Fruit fly (Drosophila melanogaster) whole organism, prepupa: ENCODE data around the gene CG15576.

ENCODE experiments used
- Blimp-1 ChIP-seq: fragments of 200-800 bp; sonication (Bioruptor generic); optimal IDR thresholded peaks from 3 replicates; lab custom pipeline; 2017; ENCODE audit warnings: missing biosample characterization, missing genetic modification characterization, mild to moderate bottlenecking, moderate library complexity, missing genetic modification reagents
- CG10631 ChIP-seq: fragments of 200-800 bp; sonication (Bioruptor generic); optimal IDR thresholded peaks from 2 replicates; lab custom pipeline; 2016; ENCODE audit warnings: missing biosample characterization, missing genetic modification characterization
- CG10669 ChIP-seq: fragments of 200-800 bp; sonication (Bioruptor generic); optimal IDR thresholded peaks from 3 replicates; lab custom pipeline; 2018; ENCODE audit warnings: missing biosample characterization, mild to moderate bottlenecking, missing genetic modification characterization, moderate library complexity
- CG11294 ChIP-seq: fragments of 200-800 bp; sonication (Bioruptor generic); IDR thresholded peaks from 2 replicates; pipeline ENCODE4 v1.3.6; 2022; ENCODE audit warnings: missing biosample characterization, missing genetic modification characterization
- CG11762 ChIP-seq: fragments of 200-800 bp; sonication (Bioruptor generic); optimal IDR thresholded peaks from 3 replicates; lab custom pipeline; 2016; ENCODE audit warnings: missing biosample characterization, missing genetic modification characterization; ENCODE audit not compliant: insufficient read depth
- CG11902 ChIP-seq: fragments of 200-800 bp; sonication (Bioruptor generic); optimal IDR thresholded peaks from 3 replicates; lab custom pipeline; 2016; ENCODE audit warnings: missing biosample characterization, missing genetic modification characterization
- CG15336 ChIP-seq: fragments of 200-800 bp; sonication (Bioruptor generic); IDR thresholded peaks from 2 replicates; pipeline ENCODE4 v1.3.6; 2022; ENCODE audit warnings: missing biosample characterization, missing genetic modification characterization
- CG16779 ChIP-seq: fragments of 200-800 bp; sonication (Bioruptor generic); optimal IDR thresholded peaks from 3 replicates; lab custom pipeline; 2017; ENCODE audit warnings: missing biosample characterization, mild to moderate bottlenecking, missing genetic modification characterization
- CG31627 ChIP-seq: fragments of 200-800 bp; sonication (Bioruptor generic); optimal IDR thresholded peaks from 3 replicates; lab custom pipeline; 2016; ENCODE audit warnings: missing biosample characterization, missing genetic modification characterization
- CG32006 ChIP-seq: fragments of 200-800 bp; sonication (Bioruptor generic); optimal IDR thresholded peaks from 3 replicates; lab custom pipeline; 2017; ENCODE audit warnings: missing biosample characterization, mild to moderate bottlenecking, missing genetic modification characterization
- CG34406 ChIP-seq: fragments of 200-800 bp; sonication (Bioruptor generic); optimal IDR thresholded peaks from 3 replicates; lab custom pipeline; 2016; ENCODE audit warnings: missing biosample characterization, missing genetic modification characterization
- CG3919 ChIP-seq: fragments of 200-800 bp; sonication (Bioruptor generic); optimal IDR thresholded peaks from 3 replicates; lab custom pipeline; 2016; ENCODE audit warnings: missing biosample characterization, missing genetic modification characterization
- CG4318 ChIP-seq: fragments of 200-800 bp; sonication (Bioruptor generic); optimal IDR thresholded peaks from 3 replicates; lab custom pipeline; 2017; ENCODE audit warnings: missing biosample characterization, mild to moderate bottlenecking, missing genetic modification characterization
- CG6163 ChIP-seq: fragments of 200-800 bp; sonication (Bioruptor generic); IDR thresholded peaks from 3 replicates; pipeline ENCODE4 v1.3.6; 2022; ENCODE audit warnings: missing biosample characterization, missing genetic modification characterization
- CG6276 ChIP-seq: fragments of 200-800 bp; sonication (Bioruptor generic); optimal IDR thresholded peaks from 2 replicates; lab custom pipeline; 2017; ENCODE audit warnings: missing biosample characterization, mild to moderate bottlenecking, missing genetic modification characterization
- CG6808 ChIP-seq: fragments of 200-800 bp; sonication (Bioruptor generic); optimal IDR thresholded peaks from 3 replicates; lab custom pipeline; 2017; ENCODE audit warnings: missing biosample characterization, missing genetic modification characterization, mild to moderate bottlenecking, moderate library complexity, missing genetic modification reagents
- CG8119 ChIP-seq: fragments of 200-800 bp; sonication (Bioruptor generic); IDR thresholded peaks from 3 replicates; pipeline ENCODE4 v1.3.6; 2022; ENCODE audit warnings: missing biosample characterization, missing genetic modification characterization
- CG8319 ChIP-seq: fragments of 200-800 bp; sonication (Bioruptor generic); optimal IDR thresholded peaks from 3 replicates; lab custom pipeline; 2016; ENCODE audit warnings: missing biosample characterization, missing genetic modification characterization
- CG8632 ChIP-seq: fragments of 200-800 bp; sonication (Bioruptor generic); optimal IDR thresholded peaks from 3 replicates; lab custom pipeline; 2016; ENCODE audit warnings: missing biosample characterization, missing genetic modification characterization
- CG9139 ChIP-seq: fragments of 200-800 bp; sonication (Bioruptor generic); optimal IDR thresholded peaks from 3 replicates; lab custom pipeline; 2017; ENCODE audit warnings: missing biosample characterization, mild to moderate bottlenecking, missing genetic modification characterization
- Eip78C ChIP-seq: fragments of 200-800 bp; sonication (Bioruptor generic); peaks from one replicate; lab custom pipeline; 2016; ENCODE audit warnings: missing biosample characterization, missing genetic modification characterization
- Eip93F ChIP-seq: fragments of 200-800 bp; sonication (Bioruptor generic); optimal IDR thresholded peaks from 2 replicates; lab custom pipeline; 2016; ENCODE audit warnings: missing biosample characterization, mild to moderate bottlenecking, missing genetic modification characterization
- Ets96B ChIP-seq: fragments of 200-800 bp; optimal IDR thresholded peaks from 2 replicates; lab custom pipeline; 2019; ENCODE audit warnings: missing biosample characterization, mild to moderate bottlenecking, missing genetic modification characterization, moderate library complexity
- Gug ChIP-seq: fragments of 200-800 bp; sonication (Bioruptor generic); IDR thresholded peaks from 2 replicates; pipeline ENCODE4 v1.3.6; 2022; ENCODE audit warnings: missing biosample characterization, missing genetic modification characterization
- Hr39 ChIP-seq: fragments of 200-800 bp; sonication (Bioruptor generic); optimal IDR thresholded peaks from 2 replicates; lab custom pipeline; 2016; ENCODE audit warnings: missing biosample characterization, missing genetic modification characterization
- Hr4 ChIP-seq: fragments of 200-800 bp; sonication (Bioruptor generic); optimal IDR thresholded peaks from 3 replicates; lab custom pipeline; 2016; ENCODE audit warnings: missing biosample characterization, missing genetic modification characterization
- Met ChIP-seq: fragments of 200-800 bp; sonication (Bioruptor generic); optimal IDR thresholded peaks from 3 replicates; lab custom pipeline; 2016; ENCODE audit warnings: missing biosample characterization, missing genetic modification characterization
- Smox ChIP-seq: fragments of 200-800 bp; sonication (Bioruptor generic); optimal IDR thresholded peaks from 3 replicates; lab custom pipeline; 2016; ENCODE audit warnings: missing biosample characterization, missing genetic modification characterization
- Sox14 ChIP-seq: fragments of 200-800 bp; sonication (Bioruptor generic); optimal IDR thresholded peaks from 3 replicates; lab custom pipeline; 2016; ENCODE audit warnings: missing biosample characterization, missing genetic modification characterization
- Sox15 ChIP-seq: fragments of 200-800 bp; sonication (Bioruptor generic); optimal IDR thresholded peaks from 3 replicates; lab custom pipeline; 2016; ENCODE audit warnings: missing biosample characterization, missing genetic modification characterization
- achi ChIP-seq: fragments of 200-800 bp; sonication (Bioruptor generic); optimal IDR thresholded peaks from 3 replicates; lab custom pipeline; 2016; ENCODE audit warnings: missing biosample characterization, missing genetic modification characterization
- acj6 ChIP-seq: fragments of 200-800 bp; sonication (Bioruptor generic); optimal IDR thresholded peaks from 3 replicates; lab custom pipeline; 2016; ENCODE audit warnings: missing biosample characterization, missing genetic modification characterization
- dac ChIP-seq: fragments of 200-800 bp; sonication (Bioruptor generic); optimal IDR thresholded peaks from 2 replicates; lab custom pipeline; 2017; ENCODE audit warnings: missing biosample characterization, mild to moderate bottlenecking, missing genetic modification characterization
- dsx ChIP-seq: fragments of 200-800 bp; optimal IDR thresholded peaks from 3 replicates; lab custom pipeline; 2019; ENCODE audit warnings: missing biosample characterization, mild to moderate bottlenecking, missing genetic modification characterization, moderate library complexity; ENCODE audit not compliant: poor library complexity, severe bottlenecking
- eg ChIP-seq: fragments of 200-800 bp; sonication (Bioruptor generic); IDR thresholded peaks from 3 replicates; pipeline ENCODE4 v1.3.6; 2022; ENCODE audit warnings: missing biosample characterization, missing genetic modification characterization
- fd85E ChIP-seq: fragments of 200-800 bp; sonication (Bioruptor generic); optimal IDR thresholded peaks from 3 replicates; lab custom pipeline; 2016; ENCODE audit warnings: missing biosample characterization, missing genetic modification characterization
- lz ChIP-seq: fragments of 200-800 bp; sonication (Bioruptor generic); optimal IDR thresholded peaks from 3 replicates; lab custom pipeline; 2016; ENCODE audit warnings: missing biosample characterization, missing genetic modification characterization
- net ChIP-seq: fragments of 200-800 bp; sonication (Bioruptor generic); optimal IDR thresholded peaks from 3 replicates; lab custom pipeline; 2016; ENCODE audit warnings: missing biosample characterization, missing genetic modification characterization
- spab ChIP-seq: fragments of 200-800 bp; sonication (Bioruptor generic); optimal IDR thresholded peaks from 2 replicates; lab custom pipeline; 2017; ENCODE audit warnings: missing biosample characterization, mild to moderate bottlenecking, missing genetic modification characterization, missing genetic modification reagents
- ss ChIP-seq, 2 experiments: fragments of 200-800 bp; sonication (Bioruptor generic); optimal IDR thresholded peaks; 2 replicates in 1 of 2; 3 replicates in 1 of 2; lab custom pipeline; 2017 to 2018; ENCODE audit warnings: mild to moderate bottlenecking in 2 of 2, missing biosample characterization in 2 of 2, missing genetic modification characterization in 2 of 2, moderate library complexity in 1 of 2
- svp ChIP-seq: fragments of 200-800 bp; sonication (Bioruptor generic); peaks from one replicate; lab custom pipeline; 2016; ENCODE audit warnings: missing biosample characterization, missing genetic modification characterization
- topi ChIP-seq: fragments of 200-800 bp; sonication (Bioruptor generic); optimal IDR thresholded peaks from 3 replicates; lab custom pipeline; 2016; ENCODE audit warnings: missing biosample characterization, missing genetic modification characterization

Gene CG15576

DNA sequence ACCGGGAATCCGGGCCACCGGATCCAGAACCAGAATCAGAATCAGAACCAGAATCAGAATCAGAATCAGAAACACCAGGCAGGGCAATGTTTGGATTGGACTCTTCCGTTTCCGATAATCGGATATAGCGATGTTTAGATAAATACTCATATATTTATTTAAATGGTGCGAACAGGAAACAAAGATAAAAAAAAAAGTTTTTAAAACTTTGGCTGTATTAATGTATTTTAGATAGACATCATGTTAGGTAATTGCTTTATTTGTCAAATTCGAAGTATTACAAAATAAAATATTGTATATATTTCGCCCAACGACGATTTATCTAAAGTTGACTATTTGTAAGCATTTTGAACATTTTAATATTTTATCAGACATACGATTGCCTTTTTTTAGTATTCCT lies 39.9 kb downstream of the CG15576 start, which contains the start of gene CG43288:
TSS of gene CG43288 (plus strand) at position 301 of the 400 bp plus-strand sequence.
- no peak for TF ChIP-seq CG4318 (GFP tag; lab: Kevin White, UChicago)
- TF ChIP-seq Hr39: no peak
- TF ChIP-seq achi (GFP tag; lab: Kevin White, UChicago): no peak
- TF ChIP-seq Ets96B (tag; lab: Kevin White, UChicago): no peak
- TF ChIP-seq CG32006 (GFP tag; lab: Kevin White, UChicago): no peak
- TF ChIP-seq Gug (GFP tag; lab: Robert Waterston, UW): no peak
- no peak for TF ChIP-seq net (GFP tag; lab: Kevin White, UChicago)
- no peak for TF ChIP-seq spab (GFP tag; lab: Kevin White, UChicago)
- TF ChIP-seq Smox (GFP tag; lab: Kevin White, UChicago): no peak
- TF ChIP-seq CG10631 (GFP tag; lab: Kevin White, UChicago): no peak
- no peak for TF ChIP-seq Sox14 (GFP tag; lab: Kevin White, UChicago)
- TF ChIP-seq fd85E (GFP tag; lab: Kevin White, UChicago): no peak
- no peak for TF ChIP-seq CG8119 (GFP tag; lab: Robert Waterston, UW)
- TF ChIP-seq CG11902 (GFP tag; lab: Kevin White, UChicago): no peak
- no peak for TF ChIP-seq Eip93F (GFP tag; lab: Kevin White, UChicago)
- no peak for TF ChIP-seq CG16779 (tag; lab: Kevin White, UChicago)

DNA sequence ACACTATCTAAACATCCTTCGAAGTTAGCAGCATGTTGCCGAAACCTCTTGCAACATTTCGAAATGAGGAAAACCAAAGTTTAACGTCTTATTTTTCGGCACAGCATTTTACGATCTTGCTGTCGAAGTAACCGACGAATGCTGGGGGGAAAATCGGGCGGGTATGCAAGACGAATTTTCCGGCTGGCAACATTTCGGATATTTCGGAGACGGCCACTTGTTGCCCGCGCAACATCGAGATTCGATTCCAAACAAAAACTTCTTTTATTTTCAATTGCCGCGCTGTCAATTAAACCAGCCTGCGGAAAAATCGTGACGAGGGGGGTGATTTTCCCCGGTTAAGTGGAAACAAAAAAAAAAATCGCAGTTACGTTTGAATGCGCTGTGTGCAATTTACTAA lies 45.8 kb downstream of the CG15576 start:
- no peak for TF ChIP-seq CG15336 (GFP tag; lab: Robert Waterston, UW)
- TF ChIP-seq, all 60 proteins: peak for 0

- TF ChIP-seq svp (GFP tag; lab: Kevin White, UChicago) (peak; percentile 76), CG6276 (GFP tag; lab: Kevin White, UChicago) (peak; percentile 37), CG8632 (GFP tag; lab: Kevin White, UChicago) (peak; percentile 0), CG9139 (GFP tag; lab: Kevin White, UChicago) (peak; percentile 57), eg (GFP tag; lab: Robert Waterston, UW) (peak; percentile 73), Blimp-1 (GFP tag; lab: Kevin White, UChicago) (no peak), CG11294 (GFP tag; lab: Robert Waterston, UW) (no peak), CG6808 (GFP tag; lab: Kevin White, UChicago) (peak; percentile 61), net (GFP tag; lab: Kevin White, UChicago) (peak; percentile 57), Eip78C (GFP tag; lab: Kevin White, UChicago) (peak; percentile 82), Ets96B (tag; lab: Kevin White, UChicago) (peak; percentile 20), achi (GFP tag; lab: Kevin White, UChicago) (peak; percentile 37), fd85E (GFP tag; lab: Kevin White, UChicago) (peak; percentile 57), Hr4 (GFP tag; lab: Kevin White, UChicago) (peak; percentile 39), topi (GFP tag; lab: Kevin White, UChicago) (peak; percentile 66), Sox15 (GFP tag; lab: Kevin White, UChicago) (no peak), dsx (GFP tag; lab: Kevin White, UChicago) (peak; percentile 50), lz (GFP tag; lab: Kevin White, UChicago) (peak; percentile 25), spab (GFP tag; lab: Kevin White, UChicago) (no peak), CG34406 (GFP tag; lab: Kevin White, UChicago) (peak; percentile 36), CG31627 (no peak), Met (GFP tag; lab: Kevin White, UChicago) (peak; percentile 55), acj6 (GFP tag; lab: Kevin White, UChicago) (peak; percentile 5), CG4318 (GFP tag; lab: Kevin White, UChicago) (peak; percentile 32), CG8119 (GFP tag; lab: Robert Waterston, UW) (peak; percentile 69), CG16779 (tag; lab: Kevin White, UChicago) (peak; percentile 55), CG11902 (GFP tag; lab: Kevin White, UChicago) (no peak), Eip93F (GFP tag; lab: Kevin White, UChicago) (no peak), CG6163 (peak; percentile 83), CG32006 (GFP tag; lab: Kevin White, UChicago) (peak; percentile 76), Hr39 (no peak), dac (peak; percentile 50), Gug (GFP tag; lab: Robert Waterston, UW) (peak; percentile 20; the same call in 1 of the 2 replicates), CG11762 (GFP tag; lab: Kevin White, UChicago) (no peak), ss (GFP tag; optimal IDR thresholded peaks at IDR 0.05; lab: Kevin White, UChicago) (peak; percentile 61 to 67), Sox14 (GFP tag; lab: Kevin White, UChicago) (peak; percentile 42), CG10631 (GFP tag; lab: Kevin White, UChicago) (peak; percentile 46), CG8319 (GFP tag; lab: Kevin White, UChicago) (no peak), CG10669 (GFP tag; lab: Kevin White, UChicago) (no peak), CG15336 (GFP tag; lab: Robert Waterston, UW) (peak; percentile 64), CG3919 (GFP tag; lab: Kevin White, UChicago) (peak; percentile 74)
Observed at dm6 chrX:4205346-4206178, 47.0 kb downstream of the CG15576 start, which contains the start of gene Fas2. Fas2 (minus strand) TSS chrX:4206093.
